Fruit fly (Drosophila melanogaster): Measurements from ENCODE around the gene Mrtf.

DNA sequence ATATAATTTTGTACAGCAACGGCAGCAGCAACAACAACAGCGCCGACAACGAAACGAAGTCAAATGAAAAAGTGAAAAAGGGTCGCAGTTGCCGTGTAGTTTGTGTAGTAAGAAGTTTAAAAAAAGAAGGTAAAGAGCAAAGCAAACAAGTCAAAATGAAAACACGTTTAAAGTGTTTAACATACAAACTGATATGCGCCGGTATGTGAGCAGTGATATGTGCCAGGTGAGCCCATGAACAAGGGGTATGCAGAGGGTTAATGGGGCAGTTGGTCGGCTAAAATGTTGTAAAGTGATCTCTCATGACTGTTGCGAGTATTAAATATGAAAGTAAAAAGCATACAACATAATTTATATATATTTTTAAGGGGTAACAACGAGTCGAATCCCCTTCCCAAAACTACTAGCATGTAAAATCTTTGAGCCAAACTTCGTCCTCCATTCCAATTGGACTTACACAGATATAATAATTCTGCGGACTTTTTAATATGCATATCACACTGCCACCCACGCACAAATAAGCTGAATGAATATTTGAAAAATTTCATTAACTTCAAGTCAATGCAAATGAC, 39.7 kb upstream of the Mrtf start:
- TF ChIP-seq Dll (optimal IDR thresholded peaks at IDR 0.05), result no peak
- TF ChIP-seq pan (optimal IDR thresholded peaks at IDR 0.05), result peak; percentile 88
- TF ChIP-seq CG8478 (optimal IDR thresholded peaks at IDR 0.05), result no peak
- TF ChIP-seq EcR (GFP tag; optimal IDR thresholded peaks at IDR 0.05), result no peak
- TF ChIP-seq psq (optimal IDR thresholded peaks at IDR 0.05), result no peak
- no peak for TF ChIP-seq usp (GFP tag; optimal IDR thresholded peaks at IDR 0.05)
